Worm (Caenorhabditis elegans) whole organism, L1 larva: ENCODE results near the gene cut-2.

ENCODE experiments used
- C34B4.2 ChIP-seq: sonication (generic microtip); optimal IDR thresholded peaks from 2 replicates; lab custom pipeline; 2017; ENCODE audit warnings: mild to moderate bottlenecking, missing genetic modification characterization, missing compliant biosample characterization
- F16B12.6 ChIP-seq: fragments of 150-350 bp; optimal IDR thresholded peaks from 2 replicates; lab custom pipeline; 2014; ENCODE audit warnings: missing biosample characterization, missing genetic modification characterization
- Y116A8C.19 ChIP-seq: sonication (generic microtip); optimal IDR thresholded peaks from 2 replicates; lab custom pipeline; 2016; ENCODE audit warnings: missing compliant biosample characterization, missing genetic modification characterization, borderline replicate concordance
- alr-1 ChIP-seq: fragments of 200-800 bp; sonication (Bioruptor generic); optimal IDR thresholded peaks from 2 replicates; lab custom pipeline; 2018; ENCODE audit warnings: borderline replicate concordance, mild to moderate bottlenecking, missing genetic modification characterization, missing compliant biosample characterization
- ama-1 ChIP-seq: fragments of 150-350 bp; optimal IDR thresholded peaks from 2 replicates; lab custom pipeline; 2014
- ceh-8 ChIP-seq: fragments of 200-800 bp; sonication (Bioruptor generic); optimal IDR thresholded peaks from 2 replicates; lab custom pipeline; 2018; ENCODE audit warnings: mild to moderate bottlenecking, missing genetic modification characterization, moderate library complexity, missing compliant biosample characterization
- ceh-82 ChIP-seq, 3 experiments: fragments of 150-350 bp in 1 of 3; sonication (generic microtip) in 2 of 3; optimal IDR thresholded peaks; 2 replicates each; lab custom pipeline; 2014 to 2017; ENCODE audit warnings: missing biosample characterization in 3 of 3, missing genetic modification characterization in 3 of 3
- ceh-90 ChIP-seq: sonication (generic microtip); optimal IDR thresholded peaks from 2 replicates; lab custom pipeline; 2016; ENCODE audit warnings: missing genetic modification characterization, missing compliant biosample characterization
- ces-1 ChIP-seq: fragments of 150-350 bp; optimal IDR thresholded peaks from 2 replicates; lab custom pipeline; 2014; ENCODE audit warnings: missing biosample characterization, missing genetic modification reagents, missing genetic modification characterization
- dpl-1 ChIP-seq, 3 experiments: fragments of 150-350 bp in 2 of 3; sonication (generic microtip) in 1 of 3; optimal IDR thresholded peaks; 2 replicates each; lab custom pipeline; 2014 to 2017; ENCODE audit warnings: missing biosample characterization in 3 of 3, missing genetic modification characterization in 3 of 3, missing genetic modification reagents in 3 of 3
- efl-3 ChIP-seq: fragments of 200-800 bp; sonication (Bioruptor generic); optimal IDR thresholded peaks from 2 replicates; lab custom pipeline; 2018; ENCODE audit warnings: mild to moderate bottlenecking, missing genetic modification characterization, missing compliant biosample characterization
- egl-13 ChIP-seq: sonication (generic microtip); optimal IDR thresholded peaks from 2 replicates; lab custom pipeline; 2016; ENCODE audit warnings: missing genotype, missing genetic modification reagents, missing genetic modification characterization, missing compliant biosample characterization
- egl-27 ChIP-seq, 2 experiments: fragments of 150-350 bp in 1 of 2; sonication (generic microtip); optimal IDR thresholded peaks; 3 replicates each; lab custom pipeline; 2017 to 2018; ENCODE audit warnings: missing biosample characterization in 2 of 2, missing genetic modification characterization in 2 of 2, missing genetic modification reagents in 2 of 2
- elt-2 ChIP-seq: sonication (generic microtip); optimal IDR thresholded peaks from 2 replicates; lab custom pipeline; 2016; ENCODE audit warnings: missing genetic modification characterization, mild to moderate bottlenecking, inconsistent platforms, missing compliant biosample characterization, missing genetic modification reagents
- elt-3 ChIP-seq, 6 experiments: fragments of 150-350 bp in 1 of 6; sonication (generic microtip); optimal IDR thresholded peaks; 2 replicates each; lab custom pipeline; 2017 to 2018; ENCODE audit warnings: missing biosample characterization in 6 of 6, missing genetic modification characterization in 6 of 6, inconsistent platforms in 1 of 6
- ets-5 ChIP-seq: fragments of 200-800 bp; sonication (Bioruptor generic); IDR thresholded peaks from 2 replicates; pipeline ENCODE4 v1.3.6; 2022; ENCODE audit warnings: missing genetic modification characterization, missing compliant biosample characterization
- fkh-4 ChIP-seq: sonication (generic microtip); optimal IDR thresholded peaks from 2 replicates; lab custom pipeline; 2016; ENCODE audit warnings: missing compliant biosample characterization, missing genetic modification characterization, borderline replicate concordance
- fos-1 ChIP-seq: fragments of 150-350 bp; optimal IDR thresholded peaks from 2 replicates; lab custom pipeline; 2014; ENCODE audit warnings: missing biosample characterization, missing genetic modification characterization
- grh-1 ChIP-seq: fragments of 200-800 bp; sonication (Bioruptor generic); IDR thresholded peaks from 2 replicates; pipeline ENCODE4 v1.3.6; 2022; ENCODE audit warnings: missing genetic modification reagents, missing genetic modification characterization, missing compliant biosample characterization
- hlh-4 ChIP-seq: sonication (generic microtip); optimal IDR thresholded peaks from 2 replicates; lab custom pipeline; 2016; ENCODE audit warnings: mild to moderate bottlenecking, missing genetic modification characterization, missing compliant biosample characterization
- hpl-2 ChIP-seq: fragments of 150-350 bp; optimal IDR thresholded peaks from 2 replicates; lab custom pipeline; 2014; ENCODE audit warnings: missing biosample characterization, missing genetic modification reagents, missing genetic modification characterization
- lin-14 ChIP-seq: fragments of 200-800 bp; sonication (Bioruptor generic); optimal IDR thresholded peaks from 2 replicates; lab custom pipeline; 2018; ENCODE audit warnings: mild to moderate bottlenecking, missing genetic modification characterization, moderate library complexity, missing compliant biosample characterization
- lin-15B ChIP-seq: fragments of 150-350 bp; sonication (generic microtip); optimal IDR thresholded peaks from 3 replicates; lab custom pipeline; 2014; ENCODE audit warnings: missing biosample characterization, missing genetic modification characterization
- lin-35 ChIP-seq, 2 experiments: fragments of 150-350 bp; optimal IDR thresholded peaks; 2 replicates each; lab custom pipeline; 2014; ENCODE audit warnings: missing biosample characterization in 2 of 2, missing genetic modification characterization in 2 of 2, missing genetic modification reagents in 2 of 2
- lir-3 ChIP-seq: sonication (generic microtip); optimal IDR thresholded peaks from 2 replicates; lab custom pipeline; 2016; ENCODE audit warnings: mild to moderate bottlenecking, missing genetic modification characterization, moderate library complexity, missing compliant biosample characterization; ENCODE audit not compliant: poor library complexity
- lsy-2 ChIP-seq, 2 experiments: fragments of 150-350 bp; optimal IDR thresholded peaks; 2 replicates each; lab custom pipeline; 2014; ENCODE audit warnings: missing biosample characterization in 2 of 2, missing genetic modification characterization in 2 of 2
- mef-2 ChIP-seq: fragments of 150-350 bp; optimal IDR thresholded peaks from 2 replicates; lab custom pipeline; 2014; ENCODE audit warnings: missing biosample characterization, missing genetic modification characterization
- mep-1 ChIP-seq: fragments of 150-350 bp; optimal IDR thresholded peaks from 2 replicates; lab custom pipeline; 2014; ENCODE audit warnings: missing biosample characterization, missing genetic modification characterization
- nhr-19 ChIP-seq: fragments of 200-800 bp; sonication (Bioruptor generic); conservative IDR thresholded peaks from 2 replicates; pipeline ENCODE4 v1.3.6; 2022; ENCODE audit warnings: missing genetic modification characterization, missing compliant biosample characterization
- nhr-20 ChIP-seq: sonication (generic microtip); optimal IDR thresholded peaks from 2 replicates; lab custom pipeline; 2016; ENCODE audit warnings: mild to moderate bottlenecking, missing genetic modification characterization, missing compliant biosample characterization
- nhr-237 ChIP-seq: fragments of 150-350 bp; optimal IDR thresholded peaks from 2 replicates; lab custom pipeline; 2014; ENCODE audit warnings: missing biosample characterization, missing genetic modification characterization
- nhr-47 ChIP-seq: sonication (generic microtip); optimal IDR thresholded peaks from 2 replicates; lab custom pipeline; 2016; ENCODE audit warnings: mild to moderate bottlenecking, missing genetic modification characterization, moderate library complexity, missing compliant biosample characterization
- nhr-71 ChIP-seq: sonication (generic microtip); optimal IDR thresholded peaks from 2 replicates; lab custom pipeline; 2016; ENCODE audit warnings: mild to moderate bottlenecking, missing genetic modification characterization, moderate library complexity, missing compliant biosample characterization
- nhr-76 ChIP-seq: sonication (generic microtip); optimal IDR thresholded peaks from 2 replicates; lab custom pipeline; 2017; ENCODE audit warnings: missing biosample characterization, missing genetic modification characterization
- nhr-77 ChIP-seq: fragments of 150-350 bp; optimal IDR thresholded peaks from 2 replicates; lab custom pipeline; 2014; ENCODE audit warnings: missing biosample characterization, missing genetic modification characterization
- nhr-84 ChIP-seq: sonication (generic microtip); optimal IDR thresholded peaks from 2 replicates; lab custom pipeline; 2017; ENCODE audit warnings: missing biosample characterization, missing genetic modification characterization
- nhr-85 ChIP-seq: sonication (generic microtip); peaks from one replicate; lab custom pipeline; 2016; ENCODE audit warnings: missing genetic modification characterization, inconsistent platforms, missing compliant biosample characterization
- pax-3 ChIP-seq: fragments of 200-800 bp; sonication (Bioruptor generic); optimal IDR thresholded peaks from 2 replicates; lab custom pipeline; 2018; ENCODE audit warnings: mild to moderate bottlenecking, missing genetic modification characterization, moderate library complexity, missing compliant biosample characterization
- rnt-1 ChIP-seq: sonication (generic microtip); optimal IDR thresholded peaks from 2 replicates; lab custom pipeline; 2016; ENCODE audit warnings: mild to moderate bottlenecking, missing genetic modification characterization, moderate library complexity, missing compliant biosample characterization
- skn-1 ChIP-seq: fragments of 150-350 bp; optimal IDR thresholded peaks from 2 replicates; lab custom pipeline; 2014; ENCODE audit warnings: missing biosample characterization, missing genetic modification characterization
- sox-4 ChIP-seq: sonication (generic microtip); optimal IDR thresholded peaks from 2 replicates; lab custom pipeline; 2016; ENCODE audit warnings: missing genetic modification characterization, missing compliant biosample characterization
- sptf-1 ChIP-seq: fragments of 150-350 bp; optimal IDR thresholded peaks from 2 replicates; lab custom pipeline; 2014; ENCODE audit warnings: missing biosample characterization, missing genetic modification characterization
- sup-37 ChIP-seq: fragments of 200-800 bp; sonication (Bioruptor generic); optimal IDR thresholded peaks from 2 replicates; lab custom pipeline; 2018; ENCODE audit warnings: mild to moderate bottlenecking, missing genetic modification characterization, missing compliant biosample characterization
- tbx-2 ChIP-seq: sonication (generic microtip); optimal IDR thresholded peaks from 2 replicates; lab custom pipeline; 2016; ENCODE audit warnings: missing genetic modification characterization, missing compliant biosample characterization
- tlp-1 ChIP-seq: fragments of 150-350 bp; optimal IDR thresholded peaks from 2 replicates; lab custom pipeline; 2014; ENCODE audit warnings: missing biosample characterization, missing genetic modification characterization
- unc-130 ChIP-seq: fragments of 150-350 bp; optimal IDR thresholded peaks from 2 replicates; lab custom pipeline; 2017; ENCODE audit warnings: missing biosample characterization, missing genetic modification characterization, inconsistent platforms
- unc-30 ChIP-seq: sonication (generic microtip); optimal IDR thresholded peaks from 2 replicates; lab custom pipeline; 2017; ENCODE audit warnings: missing biosample characterization, missing genetic modification characterization
- unc-62 ChIP-seq: fragments of 150-350 bp; optimal IDR thresholded peaks from 2 replicates; lab custom pipeline; 2014; ENCODE audit warnings: missing biosample characterization, missing genetic modification reagents, missing genetic modification characterization
- unc-98 ChIP-seq: fragments of 200-800 bp; sonication (Bioruptor generic); IDR thresholded peaks from 2 replicates; pipeline ENCODE4 v1.3.6; 2022; ENCODE audit warnings: missing genetic modification characterization, missing compliant biosample characterization
- vab-15 ChIP-seq: sonication (generic microtip); optimal IDR thresholded peaks from 2 replicates; lab custom pipeline; 2017; ENCODE audit warnings: missing genotype, mild to moderate bottlenecking, missing genetic modification characterization, missing compliant biosample characterization
- xbp-1 ChIP-seq: sonication (generic microtip); optimal IDR thresholded peaks from 2 replicates; lab custom pipeline; 2016; ENCODE audit warnings: missing genetic modification characterization, missing compliant biosample characterization
- zag-1 ChIP-seq: fragments of 150-350 bp; optimal IDR thresholded peaks from 2 replicates; lab custom pipeline; 2014; ENCODE audit warnings: missing biosample characterization, missing genetic modification characterization
- ztf-11 ChIP-seq, 2 experiments: sonication (generic microtip); optimal IDR thresholded peaks; 2 replicates each; lab custom pipeline; 2016 to 2017; ENCODE audit warnings: missing genetic modification characterization in 2 of 2, missing biosample characterization in 1 of 2, missing compliant biosample characterization in 1 of 2
- ztf-4 ChIP-seq: fragments of 150-350 bp; optimal IDR thresholded peaks from 2 replicates; lab custom pipeline; 2014; ENCODE audit warnings: missing biosample characterization, missing genetic modification characterization

The cut-2 gene

DNA sequence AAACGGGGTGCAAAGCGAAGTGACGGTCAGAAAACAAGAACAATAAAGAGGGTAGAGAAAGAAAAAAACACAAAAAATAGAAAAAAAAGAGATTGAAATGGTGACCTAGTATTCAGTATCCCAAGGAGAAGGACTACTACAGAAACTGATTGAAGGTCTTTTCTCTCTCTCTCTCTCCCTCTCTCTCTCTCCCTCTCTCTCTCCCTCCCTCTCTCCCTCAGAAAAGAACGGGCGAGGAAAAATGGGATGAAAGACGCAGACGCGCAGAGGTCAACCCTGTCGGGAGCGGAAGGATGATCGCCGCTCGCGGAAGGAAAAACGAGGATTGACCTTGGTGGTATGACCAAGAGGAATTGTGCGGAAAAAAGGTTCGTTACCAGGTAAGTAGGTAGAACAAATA is 40.2 kb upstream of the cut-2 start (continued):
- TF ChIP-seq lsy-2 (tag; optimal IDR thresholded peaks at IDR 0.05; lab: Kevin White, UChicago) (peak; percentile 31 to 61), elt-2 (tag; lab: Kevin White, UChicago) (no peak), nhr-71 (tag; lab: Kevin White, UChicago) (peak; percentile 56), fos-1 (no peak), ceh-8 (GFP tag; lab: Kevin White, UChicago) (no peak), F16B12.6 (tag; lab: Kevin White, UChicago) (no peak), ama-1 (lab: Kevin White, UChicago) (no peak), dpl-1 (GFP tag; optimal IDR thresholded peaks at IDR 0.05; lab: Kevin White, UChicago) (peak in 1 of 3 experiments; percentile 34), pax-3 (tag; lab: Kevin White, UChicago) (no peak), elt-3 (tag; optimal IDR thresholded peaks at IDR 0.05; lab: Kevin White, UChicago) (no peak), grh-1 (GFP tag; lab: Robert Waterston, UW) (peak; percentile 94), sptf-1 (no peak), ces-1 (GFP tag; lab: Kevin White, UChicago) (no peak), ztf-11 (tag; optimal IDR thresholded peaks at IDR 0.05; lab: Kevin White, UChicago) (no peak), efl-3 (no peak), mep-1 (peak; percentile 61), hlh-4 (no peak), ets-5 (GFP tag; lab: Robert Waterston, UW) (no peak), zag-1 (tag; lab: Kevin White, UChicago) (no peak), unc-130 (tag; lab: Kevin White, UChicago) (no peak), tlp-1 (tag; lab: Kevin White, UChicago) (no peak), nhr-47 (tag; lab: Kevin White, UChicago) (peak; percentile 18), unc-30 (no peak), mef-2 (tag; lab: Kevin White, UChicago) (no peak), lin-15B (tag; lab: Kevin White, UChicago) (no peak), nhr-19 (GFP tag; lab: Robert Waterston, UW) (no peak), hpl-2 (GFP tag; lab: Kevin White, UChicago) (no peak), sox-4 (tag; lab: Kevin White, UChicago) (no peak), unc-98 (GFP tag; lab: Robert Waterston, UW) (no peak), ceh-90 (tag; lab: Kevin White, UChicago) (no peak), tbx-2 (tag; lab: Kevin White, UChicago) (no peak), nhr-20 (tag; lab: Kevin White, UChicago) (peak; percentile 46), nhr-84 (tag; lab: Kevin White, UChicago) (no peak), nhr-77 (tag; lab: Kevin White, UChicago) (no peak), C34B4.2 (tag; lab: Kevin White, UChicago) (no peak), skn-1 (tag; lab: Kevin White, UChicago) (no peak), lin-14 (GFP tag; lab: Kevin White, UChicago) (peak; percentile 84), egl-13 (tag; lab: Kevin White, UChicago) (no peak), Y116A8C.19 (no peak), ceh-82 (tag; optimal IDR thresholded peaks at IDR 0.05; lab: Kevin White, UChicago) (peak in 2 of 3 experiments; percentile 13 to 26), lir-3 (tag; lab: Kevin White, UChicago) (no peak), xbp-1 (no peak), fkh-4 (no peak), egl-27 (tag; optimal IDR thresholded peaks at IDR 0.05; lab: Kevin White, UChicago) (no peak), nhr-76 (tag; lab: Kevin White, UChicago) (no peak), ztf-4 (peak; percentile 42), lin-35 (GFP tag; optimal IDR thresholded peaks at IDR 0.05; lab: Kevin White, UChicago) (peak; percentile 17 to 24), nhr-85 (peak; percentile 97), unc-62 (GFP tag; lab: Kevin White, UChicago) (no peak), nhr-237 (no peak), sup-37 (no peak), alr-1 (tag; lab: Kevin White, UChicago) (no peak), rnt-1 (tag; lab: Kevin White, UChicago) (peak; percentile 48), vab-15 (tag; lab: Kevin White, UChicago) (no peak)
- TF ChIP-seq, all 84 proteins: peak for 19
